Worm (Caenorhabditis elegans): ENCODE results near the gene T25C12.3.

The T25C12.3 gene

ce11 chrX:11480032-11480431 is 19.8 kb downstream of the T25C12.3 start:
- TF ChIP-seq hnd-1 (tag; optimal IDR thresholded peaks at IDR 0.05), result no peak

ce11 chrX:11479321-11479863 is 20.4 kb downstream of the T25C12.3 start:
- TF ChIP-seq B0310.2 (tag; optimal IDR thresholded peaks at IDR 0.05) (no peak), ama-1 (optimal IDR thresholded peaks at IDR 0.05) (no peak), scrt-1 (GFP tag; IDR thresholded peaks at IDR 0.05) (no peak), hmbx-1 (tag; optimal IDR thresholded peaks at IDR 0.05) (no peak), tbx-11 (GFP tag; IDR thresholded peaks at IDR 0.05) (no peak), tbx-37 (GFP tag; conservative IDR thresholded peaks at IDR 0.05) (no peak), pes-1 (GFP tag; IDR thresholded peaks at IDR 0.05) (no peak), ceh-13 (GFP tag; optimal IDR thresholded peaks at IDR 0.05) (no peak), ceh-36 (tag; optimal IDR thresholded peaks at IDR 0.05) (no peak), F13C5.2 (tag; optimal IDR thresholded peaks at IDR 0.05) (no peak), sea-1 (GFP tag; conservative IDR thresholded peaks at IDR 0.05) (no peak)

- no peak for TF ChIP-seq aly-1 (tag; optimal IDR thresholded peaks at IDR 0.05)
- TF ChIP-seq ceh-13 (GFP tag; optimal IDR thresholded peaks at IDR 0.05), result no peak
- no peak for TF ChIP-seq ets-7 (tag; optimal IDR thresholded peaks at IDR 0.05)
- no peak for TF ChIP-seq F13C5.2 (tag; optimal IDR thresholded peaks at IDR 0.05)
These were observed 21.0 kb downstream of the T25C12.3 start for ce11 chrX:11478758-11479157.

ce11 chrX:11477748-11478147 is 22.1 kb downstream of the T25C12.3 start:
- TF ChIP-seq ets-7 (tag; optimal IDR thresholded peaks at IDR 0.05) (no peak), scrt-1 (GFP tag; IDR thresholded peaks at IDR 0.05) (no peak), B0310.2 (tag; optimal IDR thresholded peaks at IDR 0.05) (no peak), ama-1 (optimal IDR thresholded peaks at IDR 0.05) (no peak), tra-4 (tag; optimal IDR thresholded peaks at IDR 0.05) (no peak), hnd-1 (tag; optimal IDR thresholded peaks at IDR 0.05) (no peak), pes-1 (GFP tag; IDR thresholded peaks at IDR 0.05) (no peak), tbx-11 (GFP tag; IDR thresholded peaks at IDR 0.05) (no peak), ceh-36 (tag; optimal IDR thresholded peaks at IDR 0.05) (no peak), tbx-37 (GFP tag; conservative IDR thresholded peaks at IDR 0.05) (no peak), F13C5.2 (tag; optimal IDR thresholded peaks at IDR 0.05) (no peak), aly-1 (tag; optimal IDR thresholded peaks at IDR 0.05) (no peak), hmbx-1 (tag; optimal IDR thresholded peaks at IDR 0.05) (no peak), flt-1 (GFP tag; IDR thresholded peaks at IDR 0.05) (no peak), hmg-4 (GFP tag; optimal IDR thresholded peaks at IDR 0.05) (no peak), sea-1 (GFP tag; conservative IDR thresholded peaks at IDR 0.05) (no peak), ceh-13 (GFP tag; optimal IDR thresholded peaks at IDR 0.05) (no peak)

ce11 chrX:11475780-11476179 is 24.0 kb downstream of the T25C12.3 start:
- TF ChIP-seq B0310.2 (tag; optimal IDR thresholded peaks at IDR 0.05) (no peak), sea-1 (GFP tag; conservative IDR thresholded peaks at IDR 0.05) (no peak), flt-1 (GFP tag; IDR thresholded peaks at IDR 0.05) (no peak), scrt-1 (GFP tag; IDR thresholded peaks at IDR 0.05) (no peak), ceh-36 (tag; optimal IDR thresholded peaks at IDR 0.05) (no peak)

ce11 chrX:11474605-11475385 is 25.0 kb downstream of the T25C12.3 start:
- TF ChIP-seq flt-1 (GFP tag; IDR thresholded peaks at IDR 0.05) (no peak), ceh-13 (GFP tag; optimal IDR thresholded peaks at IDR 0.05) (no peak), scrt-1 (GFP tag; IDR thresholded peaks at IDR 0.05) (no peak), aly-1 (tag; optimal IDR thresholded peaks at IDR 0.05) (no peak), ets-7 (tag; optimal IDR thresholded peaks at IDR 0.05) (no peak)

ce11 chrX:11474149-11474585 is 25.6 kb downstream of the T25C12.3 start:
- TF ChIP-seq sea-1 (GFP tag; conservative IDR thresholded peaks at IDR 0.05) (no peak), tra-4 (tag; optimal IDR thresholded peaks at IDR 0.05) (no peak), ets-7 (tag; optimal IDR thresholded peaks at IDR 0.05) (no peak), hmbx-1 (tag; optimal IDR thresholded peaks at IDR 0.05) (no peak), pes-1 (GFP tag; IDR thresholded peaks at IDR 0.05) (no peak), F13C5.2 (tag; optimal IDR thresholded peaks at IDR 0.05) (no peak)

- TF ChIP-seq aly-1 (tag; optimal IDR thresholded peaks at IDR 0.05) (peak; percentile 42), ceh-13 (GFP tag; optimal IDR thresholded peaks at IDR 0.05) (no peak)
These were observed 26.7 kb downstream of the T25C12.3 start for ce11 chrX:11472953-11473671.

- TF ChIP-seq F13C5.2 (tag; optimal IDR thresholded peaks at IDR 0.05), result no peak
- TF ChIP-seq scrt-1 (GFP tag; IDR thresholded peaks at IDR 0.05), result no peak
- TF ChIP-seq tbx-11 (GFP tag; IDR thresholded peaks at IDR 0.05), result no peak
- TF ChIP-seq hmg-4 (GFP tag; optimal IDR thresholded peaks at IDR 0.05), result no peak
- no peak for TF ChIP-seq ets-7 (tag; optimal IDR thresholded peaks at IDR 0.05)
- no peak for TF ChIP-seq tra-4 (tag; optimal IDR thresholded peaks at IDR 0.05)
- no peak for TF ChIP-seq hmbx-1 (tag; optimal IDR thresholded peaks at IDR 0.05)
- no peak for TF ChIP-seq flt-1 (GFP tag; IDR thresholded peaks at IDR 0.05)
- no peak for TF ChIP-seq sea-1 (GFP tag; conservative IDR thresholded peaks at IDR 0.05)
- no peak for TF ChIP-seq B0310.2 (tag; optimal IDR thresholded peaks at IDR 0.05)
- no peak for TF ChIP-seq pes-1 (GFP tag; IDR thresholded peaks at IDR 0.05)
- no peak for TF ChIP-seq aly-1 (tag; optimal IDR thresholded peaks at IDR 0.05)
- no peak for TF ChIP-seq tbx-37 (GFP tag; conservative IDR thresholded peaks at IDR 0.05)
- TF ChIP-seq ama-1 (optimal IDR thresholded peaks at IDR 0.05), result no peak
- TF ChIP-seq hnd-1 (tag; optimal IDR thresholded peaks at IDR 0.05), result no peak
These were observed 27.4 kb downstream of the T25C12.3 start for ce11 chrX:11472407-11472806.

All from whole organism, early embryonic.